Worm (Caenorhabditis elegans) whole organism, early embryonic: ENCODE measurements around the gene F59A7.7.

Experiments used
- B0310.2 ChIP-seq: sonication (generic microtip); optimal IDR thresholded peaks from 2 replicates; lab custom pipeline; 2016; ENCODE audit warnings: mild to moderate bottlenecking, missing genetic modification characterization, missing compliant biosample characterization
- F13C5.2 ChIP-seq: sonication (generic microtip); optimal IDR thresholded peaks from 2 replicates; lab custom pipeline; 2017; ENCODE audit warnings: mild to moderate bottlenecking, missing genetic modification characterization, inconsistent platforms, missing compliant biosample characterization
- aly-1 ChIP-seq: sonication (generic microtip); optimal IDR thresholded peaks from 2 replicates; lab custom pipeline; 2016; ENCODE audit warnings: missing genetic modification characterization, missing compliant biosample characterization
- ama-1 ChIP-seq: fragments of 150-350 bp; optimal IDR thresholded peaks from 2 replicates; lab custom pipeline; 2014
- ceh-13 ChIP-seq: fragments of 200-800 bp; sonication (Bioruptor generic); optimal IDR thresholded peaks from 2 replicates; lab custom pipeline; 2018; ENCODE audit warnings: mild to moderate bottlenecking, missing genetic modification characterization, missing compliant biosample characterization
- ceh-36 ChIP-seq: sonication (generic microtip); optimal IDR thresholded peaks from 2 replicates; lab custom pipeline; 2016; ENCODE audit warnings: missing genetic modification characterization, inconsistent platforms, missing compliant biosample characterization
- ets-7 ChIP-seq: sonication (generic microtip); optimal IDR thresholded peaks from 2 replicates; lab custom pipeline; 2016; ENCODE audit warnings: missing genotype, missing genetic modification characterization, missing compliant biosample characterization
- flt-1 ChIP-seq: fragments of 200-800 bp; sonication (Bioruptor generic); IDR thresholded peaks from 2 replicates; pipeline ENCODE4 v1.3.6; 2022; ENCODE audit warnings: missing genetic modification characterization, missing compliant biosample characterization
- hmbx-1 ChIP-seq: sonication (generic microtip); optimal IDR thresholded peaks from 2 replicates; lab custom pipeline; 2016; ENCODE audit warnings: mild to moderate bottlenecking, missing genetic modification characterization, missing compliant biosample characterization
- hmg-4 ChIP-seq: fragments of 200-800 bp; sonication (Bioruptor generic); optimal IDR thresholded peaks from 2 replicates; lab custom pipeline; 2018; ENCODE audit warnings: mild to moderate bottlenecking, missing genetic modification characterization, missing compliant biosample characterization
- scrt-1 ChIP-seq: fragments of 200-800 bp; sonication (Bioruptor generic); IDR thresholded peaks from 2 replicates; pipeline ENCODE4 v1.3.6; 2022; ENCODE audit warnings: missing genetic modification characterization, missing compliant biosample characterization
- sea-1 ChIP-seq: fragments of 200-800 bp; sonication (Bioruptor generic); conservative IDR thresholded peaks from 2 replicates; pipeline ENCODE4 v1.3.6; 2022; ENCODE audit warnings: missing genetic modification characterization, missing compliant biosample characterization
- tbx-11 ChIP-seq: fragments of 200-800 bp; sonication (Bioruptor generic); IDR thresholded peaks from 2 replicates; pipeline ENCODE4 v1.3.6; 2022; ENCODE audit warnings: missing genetic modification characterization, missing compliant biosample characterization

DNA sequence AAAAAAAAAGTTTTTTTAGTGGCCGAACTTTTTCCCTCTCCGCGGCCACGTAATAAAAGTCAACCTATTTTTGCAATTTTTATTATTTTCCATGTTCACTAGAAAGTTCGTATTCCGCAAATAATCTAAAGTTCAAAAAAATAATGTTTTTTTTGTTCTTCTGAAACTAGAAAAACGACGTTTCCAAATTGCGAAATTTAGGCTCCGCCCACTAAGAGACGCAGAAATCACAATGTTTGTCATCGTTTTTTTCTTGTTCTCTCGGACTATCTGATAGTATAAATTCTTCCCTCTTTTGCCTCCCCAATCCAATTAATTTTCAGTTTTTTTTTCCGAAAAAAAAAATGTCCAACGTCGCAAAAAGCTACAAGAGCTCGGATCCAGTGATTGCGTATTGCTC lies 45.4 kb downstream of the F59A7.7 start, which contains the start of gene comt-3:
- no peak for TF ChIP-seq F13C5.2 (tag; lab: Kevin White, UChicago)
- TF ChIP-seq ama-1 (lab: Kevin White, UChicago): no peak
- TF ChIP-seq ceh-13 (GFP tag; lab: Kevin White, UChicago): no peak
- TF ChIP-seq aly-1 (tag; lab: Kevin White, UChicago): no peak
- TF ChIP-seq flt-1 (GFP tag; lab: Robert Waterston, UW): no peak
- TF ChIP-seq sea-1: no peak
- TF ChIP-seq ceh-36 (tag; lab: Kevin White, UChicago): no peak
- no peak for TF ChIP-seq hmbx-1
- no peak for TF ChIP-seq hmg-4
- TF ChIP-seq B0310.2 (tag; lab: Kevin White, UChicago): no peak
- no peak for TF ChIP-seq ets-7 (tag; lab: Kevin White, UChicago)
- no peak for TF ChIP-seq tbx-11 (GFP tag; lab: Robert Waterston, UW)
- no peak for TF ChIP-seq scrt-1 (GFP tag; lab: Robert Waterston, UW)
